Worm (Caenorhabditis elegans): Measurements from ENCODE around the gene xnd-1.

xnd-1 gene

DNA sequence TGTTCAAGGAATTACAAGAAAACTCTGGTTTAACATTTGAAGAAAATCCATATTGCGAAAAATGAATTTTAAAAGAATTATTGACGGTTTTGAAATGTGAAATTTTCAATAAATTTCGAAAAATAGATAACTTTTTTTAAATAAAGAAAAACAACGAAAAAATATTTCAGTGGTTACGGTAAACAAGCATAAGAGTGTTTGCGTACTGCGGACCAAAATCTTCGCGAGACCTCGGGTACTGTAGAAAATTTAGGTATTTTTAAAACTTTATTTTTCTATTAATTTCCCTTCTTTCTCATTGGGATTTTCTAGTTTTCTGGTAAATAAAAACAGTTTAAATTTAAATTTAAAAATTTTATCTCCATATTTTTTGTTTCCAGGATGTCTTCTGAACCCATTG is at the start of gene xnd-1:
Gene xnd-1 (plus strand): TSS at position 381 of the 400 bp plus-strand sequence.
- TF ChIP-seq nhr-85 (tag) (no peak), nhr-47 (tag; optimal IDR thresholded peaks at IDR 0.05) (no peak), nhr-237 (tag; optimal IDR thresholded peaks at IDR 0.05) (no peak), ztf-4 (tag; optimal IDR thresholded peaks at IDR 0.05) (no peak), F16B12.6 (tag; optimal IDR thresholded peaks at IDR 0.05) (no peak), sup-37 (GFP tag; optimal IDR thresholded peaks at IDR 0.05) (no peak), aha-1 (tag; optimal IDR thresholded peaks at IDR 0.05) (no peak), C34B4.2 (tag; optimal IDR thresholded peaks at IDR 0.05) (no peak), rnt-1 (tag; optimal IDR thresholded peaks at IDR 0.05) (no peak), C04F5.9 (tag; optimal IDR thresholded peaks at IDR 0.05) (no peak), lin-39 (tag; optimal IDR thresholded peaks at IDR 0.05) (no peak), zip-4 (GFP tag; optimal IDR thresholded peaks at IDR 0.05) (no peak), nhr-28 (tag; optimal IDR thresholded peaks at IDR 0.05) (no peak)

DNA sequence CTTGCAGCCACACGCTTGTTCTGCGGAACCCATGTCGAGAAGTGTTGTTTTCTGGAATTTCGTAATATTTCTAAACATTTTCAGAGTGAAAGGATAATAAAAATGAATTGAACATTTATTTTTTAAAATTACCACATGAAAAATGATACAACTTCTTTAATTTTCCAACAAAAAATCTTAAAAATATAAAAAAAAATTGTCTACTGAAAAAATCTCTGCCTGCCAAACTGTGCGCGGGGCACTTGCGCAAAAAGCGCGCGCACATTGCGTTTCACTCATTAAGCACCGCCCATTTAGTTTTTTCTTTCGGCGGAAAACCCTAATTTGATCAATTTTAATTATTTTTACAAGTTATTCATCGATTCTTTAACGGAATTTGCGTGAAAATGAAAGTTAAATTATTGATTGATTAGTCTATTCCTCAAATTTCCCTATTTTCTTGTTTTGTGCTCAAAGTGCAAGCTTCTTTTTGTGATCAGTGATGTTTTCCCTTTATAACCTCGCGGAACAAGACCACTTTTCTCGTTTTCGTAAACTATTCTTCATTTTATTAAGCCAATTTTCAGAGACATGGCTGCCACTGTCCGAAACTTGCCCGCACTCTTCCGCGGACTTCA is 49.3 kb upstream of the xnd-1 start, which contains the start of the genes nmad-1 and hach-1:
Gene nmad-1 (minus strand): TSS at position 51 of the 617 bp plus-strand sequence.
Gene hach-1 (plus strand): TSS at position 567 of the 617 bp plus-strand sequence.
- TF ChIP-seq xbp-1 (tag; optimal IDR thresholded peaks at IDR 0.05) (peak; percentile 82), fos-1 (tag; optimal IDR thresholded peaks at IDR 0.05) (no peak), nhr-77 (tag; optimal IDR thresholded peaks at IDR 0.05) (no peak), zip-4 (GFP tag; optimal IDR thresholded peaks at IDR 0.05) (peak; percentile 58), lin-13 (GFP tag; optimal IDR thresholded peaks at IDR 0.05) (peak; percentile 38), efl-3 (GFP tag; optimal IDR thresholded peaks at IDR 0.05) (no peak), mab-9 (GFP tag; IDR thresholded peaks at IDR 0.05) (no peak), lin-14 (GFP tag; optimal IDR thresholded peaks at IDR 0.05) (peak; percentile 81), nhr-47 (tag; optimal IDR thresholded peaks at IDR 0.05) (peak; percentile 80), lsy-2 (tag; optimal IDR thresholded peaks at IDR 0.05) (peak; percentile 69 to 73), nhr-237 (tag; optimal IDR thresholded peaks at IDR 0.05) (no peak), snpc-4 (tag; optimal IDR thresholded peaks at IDR 0.05) (peak; percentile 75), lin-15B (tag; optimal IDR thresholded peaks at IDR 0.05) (peak; percentile 32), blmp-1 (tag; optimal IDR thresholded peaks at IDR 0.05) (peak; percentile 43), ceh-63 (GFP tag; optimal IDR thresholded peaks at IDR 0.05) (no peak), irx-1 (tag; optimal IDR thresholded peaks at IDR 0.05) (peak; percentile 56), unc-62 (GFP tag; optimal IDR thresholded peaks at IDR 0.05) (no peak), aly-2 (tag; optimal IDR thresholded peaks at IDR 0.05) (no peak), lin-39 (tag; optimal IDR thresholded peaks at IDR 0.05) (peak; percentile 69), ceh-8 (GFP tag; optimal IDR thresholded peaks at IDR 0.05) (peak; percentile 74), mdl-1 (tag; optimal IDR thresholded peaks at IDR 0.05) (peak in 1 of 2 experiments; percentile 43), dsc-1 (tag; optimal IDR thresholded peaks at IDR 0.05) (peak; percentile 90), fkh-8 (tag; optimal IDR thresholded peaks at IDR 0.05) (peak; percentile 23), nhr-71 (tag; optimal IDR thresholded peaks at IDR 0.05) (peak; percentile 87), sptf-1 (tag; optimal IDR thresholded peaks at IDR 0.05) (no peak), fkh-4 (tag; optimal IDR thresholded peaks at IDR 0.05; ENCODE audit: borderline replicate concordance) (peak; percentile 17), zag-1 (tag; optimal IDR thresholded peaks at IDR 0.05) (no peak), fkh-10 (GFP tag; optimal IDR thresholded peaks at IDR 0.05) (no peak), grh-1 (GFP tag; IDR thresholded peaks at IDR 0.05) (peak; percentile 52; the same call in 1 of the 2 replicates), dpl-1 (GFP tag; optimal IDR thresholded peaks at IDR 0.05) (peak; percentile 50 to 67 (median 58)), nhr-84 (tag; optimal IDR thresholded peaks at IDR 0.05) (no peak), unc-130 (tag; optimal IDR thresholded peaks at IDR 0.05) (peak; percentile 72), aha-1 (tag; optimal IDR thresholded peaks at IDR 0.05) (no peak), nhr-90 (tag; optimal IDR thresholded peaks at IDR 0.05; ENCODE audit: poor library complexity) (peak; percentile 78), hlh-4 (tag; optimal IDR thresholded peaks at IDR 0.05) (no peak), unc-98 (GFP tag; IDR thresholded peaks at IDR 0.05) (no peak), ama-1 (optimal IDR thresholded peaks at IDR 0.05) (no peak), pag-3 (tag; optimal IDR thresholded peaks at IDR 0.05; ENCODE audit: borderline replicate concordance, insufficient read depth) (no peak), C04F5.9 (tag; optimal IDR thresholded peaks at IDR 0.05) (peak; percentile 27), rnt-1 (tag; optimal IDR thresholded peaks at IDR 0.05) (peak; percentile 83), hlh-17 (GFP tag; optimal IDR thresholded peaks at IDR 0.05; ENCODE audit: borderline replicate concordance) (no peak), C16A3.4 (tag; optimal IDR thresholded peaks at IDR 0.05) (peak; percentile 77), pax-3 (tag; optimal IDR thresholded peaks at IDR 0.05) (no peak)
